Worm (Caenorhabditis elegans) whole organism, young adult: ENCODE measurements around the gene C47A4.5.

Experiments used
- B0261.1 ChIP-seq: sonication (generic microtip); optimal IDR thresholded peaks from 2 replicates; lab custom pipeline; 2016; ENCODE audit warnings: mild to moderate bottlenecking, missing genetic modification characterization, moderate library complexity, missing compliant biosample characterization
- C06A6.2 ChIP-seq: fragments of 200-800 bp; sonication (Bioruptor generic); conservative IDR thresholded peaks from 2 replicates; pipeline ENCODE4 v1.3.6; 2022; ENCODE audit warnings: missing genetic modification characterization, missing compliant biosample characterization
- F57A8.1 ChIP-seq: fragments of 200-800 bp; sonication (Bioruptor generic); optimal IDR thresholded peaks from 2 replicates; lab custom pipeline; 2018; ENCODE audit warnings: mild to moderate bottlenecking, missing genetic modification characterization, moderate library complexity, missing compliant biosample characterization
- Y79H2A.3 ChIP-seq: fragments of 200-800 bp; sonication (Bioruptor generic); conservative IDR thresholded peaks from 2 replicates; pipeline ENCODE4 v1.3.6; 2022; ENCODE audit warnings: missing genetic modification reagents, missing genetic modification characterization, missing compliant biosample characterization
- aptf-2 ChIP-seq: fragments of 200-800 bp; sonication (Bioruptor generic); conservative IDR thresholded peaks from 2 replicates; pipeline ENCODE4 v1.3.6; 2022; ENCODE audit warnings: missing genetic modification reagents, missing genetic modification characterization, missing compliant biosample characterization
- athp-1 ChIP-seq: sonication (generic microtip); optimal IDR thresholded peaks from 2 replicates; lab custom pipeline; 2017; ENCODE audit warnings: mild to moderate bottlenecking, missing genetic modification characterization, missing compliant biosample characterization
- attf-5 ChIP-seq: fragments of 200-800 bp; sonication (Bioruptor generic); optimal IDR thresholded peaks from 2 replicates; lab custom pipeline; 2018; ENCODE audit warnings: mild to moderate bottlenecking, missing genetic modification characterization, missing compliant biosample characterization
- attf-6 ChIP-seq: fragments of 200-800 bp; sonication (Bioruptor generic); IDR thresholded peaks from 2 replicates; pipeline ENCODE4 v1.3.6; 2022; ENCODE audit warnings: missing genetic modification reagents, missing genetic modification characterization, missing compliant biosample characterization
- bed-2 ChIP-seq: fragments of 200-800 bp; sonication (Bioruptor generic); IDR thresholded peaks from 2 replicates; pipeline ENCODE4 v1.3.6; 2022; ENCODE audit warnings: missing genetic modification reagents, missing genetic modification characterization, missing compliant biosample characterization
- cebp-2 ChIP-seq: fragments of 200-800 bp; sonication (Bioruptor generic); IDR thresholded peaks from 2 replicates; pipeline ENCODE4 v1.3.6; 2022; ENCODE audit warnings: missing genetic modification characterization, missing compliant biosample characterization
- chd-7 ChIP-seq: sonication (generic microtip); optimal IDR thresholded peaks from 2 replicates; lab custom pipeline; 2016; ENCODE audit warnings: mild to moderate bottlenecking, missing genetic modification characterization, moderate library complexity, missing compliant biosample characterization
- dox-1 ChIP-seq: fragments of 200-800 bp; sonication (Bioruptor generic); IDR thresholded peaks from 2 replicates; pipeline ENCODE4 v1.3.6; 2022; ENCODE audit warnings: missing genetic modification reagents, missing genetic modification characterization, missing compliant biosample characterization
- dpff-1 ChIP-seq: sonication (generic microtip); optimal IDR thresholded peaks from 2 replicates; lab custom pipeline; 2017; ENCODE audit warnings: mild to moderate bottlenecking, missing genetic modification characterization, missing compliant biosample characterization
- efl-1 ChIP-seq: fragments of 150-350 bp; optimal IDR thresholded peaks from 2 replicates; lab custom pipeline; 2014; ENCODE audit warnings: missing biosample characterization, missing genetic modification reagents, missing genetic modification characterization
- ekl-4 ChIP-seq: fragments of 200-800 bp; sonication (Bioruptor generic); IDR thresholded peaks from 2 replicates; pipeline ENCODE4 v1.3.6; 2022; ENCODE audit warnings: missing genetic modification reagents, missing genetic modification characterization, missing compliant biosample characterization
- hmg-1.2 ChIP-seq: fragments of 200-800 bp; sonication (Bioruptor generic); IDR thresholded peaks from 2 replicates; pipeline ENCODE4 v1.3.6; 2022; ENCODE audit warnings: missing genetic modification reagents, missing genetic modification characterization, missing compliant biosample characterization
- lin-35 ChIP-seq, 3 experiments: fragments of 150-350 bp in 2 of 3; sonication (generic microtip) in 1 of 3; optimal IDR thresholded peaks; 2 replicates each; lab custom pipeline; 2014 to 2018; ENCODE audit warnings: missing biosample characterization in 3 of 3, missing genetic modification characterization in 3 of 3, missing genetic modification reagents in 3 of 3
- lin-40 ChIP-seq: sonication (generic microtip); optimal IDR thresholded peaks from 2 replicates; lab custom pipeline; 2016; ENCODE audit warnings: missing genetic modification characterization, mild to moderate bottlenecking, missing compliant biosample characterization, missing genotype, missing genetic modification reagents
- lin-54 ChIP-seq: fragments of 200-800 bp; sonication (Bioruptor generic); optimal IDR thresholded peaks from 2 replicates; lab custom pipeline; 2018; ENCODE audit warnings: mild to moderate bottlenecking, missing genetic modification characterization, missing compliant biosample characterization
- lsl-1 ChIP-seq: fragments of 200-800 bp; sonication (Bioruptor generic); optimal IDR thresholded peaks from 2 replicates; lab custom pipeline; 2018; ENCODE audit warnings: mild to moderate bottlenecking, missing genetic modification characterization, moderate library complexity, missing compliant biosample characterization
- madf-10 ChIP-seq: sonication (generic microtip); optimal IDR thresholded peaks from 2 replicates; lab custom pipeline; 2016; ENCODE audit warnings: mild to moderate bottlenecking, missing genetic modification characterization, missing compliant biosample characterization
- nfya-1 ChIP-seq: sonication (generic microtip); optimal IDR thresholded peaks from 2 replicates; lab custom pipeline; 2017; ENCODE audit warnings: antibody characterized with exemption, missing compliant biosample characterization, missing genetic modification characterization, borderline replicate concordance; ENCODE audit not compliant: insufficient read depth
- nfyb-1 ChIP-seq: fragments of 200-800 bp; sonication (Bioruptor generic); IDR thresholded peaks from 2 replicates; pipeline ENCODE4 v1.3.6; 2022; ENCODE audit warnings: missing genetic modification reagents, missing genetic modification characterization, missing compliant biosample characterization
- nhr-27 ChIP-seq: fragments of 200-800 bp; sonication (Bioruptor generic); optimal IDR thresholded peaks from 2 replicates; lab custom pipeline; 2018; ENCODE audit warnings: mild to moderate bottlenecking, missing genetic modification characterization, moderate library complexity, missing compliant biosample characterization
- nhr-80 ChIP-seq: sonication (generic microtip); optimal IDR thresholded peaks from 2 replicates; lab custom pipeline; 2016; ENCODE audit warnings: missing genetic modification characterization, missing compliant biosample characterization
- pha-4 ChIP-seq: fragments of 150-350 bp; sonication (generic microtip); optimal IDR thresholded peaks from 2 replicates; lab custom pipeline; 2014; ENCODE audit warnings: missing biosample characterization, missing genetic modification reagents, missing genetic modification characterization
- rcor-1 ChIP-seq: fragments of 200-800 bp; sonication (Bioruptor generic); IDR thresholded peaks from 2 replicates; pipeline ENCODE4 v1.3.6; 2022; ENCODE audit warnings: missing genetic modification reagents, missing genetic modification characterization, missing compliant biosample characterization
- rpc-1 ChIP-seq, 2 experiments: fragments of 150-350 bp in 1 of 2; sonication (generic microtip) in 1 of 2; optimal IDR thresholded peaks; 2 replicates each; lab custom pipeline; 2014 to 2018; ENCODE audit warnings: missing biosample characterization in 1 of 2, missing genetic modification characterization in 1 of 2, missing genetic modification reagents in 1 of 2, missing genotype in 1 of 2
- snpc-1.3 ChIP-seq: sonication (generic microtip); optimal IDR thresholded peaks from 2 replicates; lab custom pipeline; 2017; ENCODE audit warnings: missing genetic modification characterization, mild to moderate bottlenecking, missing compliant biosample characterization, antibody characterized with exemption, moderate library complexity, missing genotype, missing genetic modification reagents; ENCODE audit not compliant: insufficient read depth
- snpc-3.4 ChIP-seq: sonication (generic microtip); optimal IDR thresholded peaks from 2 replicates; lab custom pipeline; 2017; ENCODE audit warnings: missing genetic modification characterization, mild to moderate bottlenecking, missing compliant biosample characterization, antibody characterized with exemption, moderate library complexity, missing genotype, missing genetic modification reagents
- snpc-4 ChIP-seq, 5 experiments: fragments of 150-350 bp in 1 of 5; sonication (generic microtip) in 4 of 5; optimal IDR thresholded peaks; 2 replicates each; lab custom pipeline; 2014 to 2018; ENCODE audit warnings: missing genetic modification characterization in 5 of 5, missing biosample characterization in 3 of 5, antibody characterized with exemption in 2 of 5, mild to moderate bottlenecking in 2 of 5, missing compliant biosample characterization in 2 of 5, missing genotype in 2 of 5, moderate library complexity in 2 of 5, missing genetic modification reagents in 1 of 5
- somi-1 ChIP-seq: fragments of 200-800 bp; sonication (Bioruptor generic); optimal IDR thresholded peaks from 2 replicates; lab custom pipeline; 2018; ENCODE audit warnings: mild to moderate bottlenecking, missing genetic modification characterization, missing compliant biosample characterization
- sptf-2 ChIP-seq: fragments of 200-800 bp; sonication (Bioruptor generic); optimal IDR thresholded peaks from 2 replicates; lab custom pipeline; 2018; ENCODE audit warnings: mild to moderate bottlenecking, missing genetic modification characterization, missing compliant biosample characterization
- tbp1 ChIP-seq: fragments of 200-800 bp; sonication (Bioruptor generic); optimal IDR thresholded peaks from 2 replicates; lab custom pipeline; 2018; ENCODE audit warnings: mild to moderate bottlenecking, missing genetic modification characterization, missing compliant biosample characterization
- unc-130 ChIP-seq: sonication (generic microtip); optimal IDR thresholded peaks from 2 replicates; lab custom pipeline; 2016; ENCODE audit warnings: missing genetic modification reagents, missing genetic modification characterization, missing compliant biosample characterization
- ztf-18 ChIP-seq: sonication (generic microtip); optimal IDR thresholded peaks from 2 replicates; lab custom pipeline; 2016; ENCODE audit warnings: missing genotype, mild to moderate bottlenecking, missing genetic modification characterization, missing compliant biosample characterization

Gene C47A4.5

ce11 chrIV:13783237-13784012 lies 37.9 kb downstream of the C47A4.5 start, which contains the start of gene iscu-1 (continued):
- TF ChIP-seq nfya-1 (tag; lab: Kevin White, UChicago), result no peak
- TF ChIP-seq, all 124 proteins: peak for 20

DNA sequence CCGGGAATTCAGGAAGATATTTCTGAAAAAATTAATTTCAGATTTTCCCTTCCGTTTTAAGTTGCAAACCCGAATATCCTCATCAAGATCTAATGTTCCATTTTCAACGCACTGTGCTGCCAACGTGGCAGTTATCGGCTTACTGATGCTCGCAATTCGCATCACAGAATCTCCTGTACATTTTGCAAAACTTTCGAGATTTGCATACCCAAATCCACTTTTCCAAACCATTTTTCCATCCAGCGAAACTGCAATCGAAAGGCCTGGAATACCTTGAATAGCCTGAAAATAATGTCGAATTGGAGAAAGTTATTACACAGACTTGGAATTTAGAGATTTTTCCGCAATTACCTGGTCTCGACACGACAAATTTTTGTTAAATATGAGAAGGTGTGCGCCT lies 39.3 kb downstream of the C47A4.5 start:
- TF ChIP-seq sptf-2 (GFP tag; lab: Kevin White, UChicago) (no peak), nfyb-1 (GFP tag; lab: Robert Waterston, UW) (no peak), nfya-1 (tag; lab: Kevin White, UChicago) (no peak), rcor-1 (GFP tag; lab: Robert Waterston, UW) (0 out of 2 replicates have a peak, but pooled peaks have one; percentile 17), dpff-1 (tag; lab: Kevin White, UChicago) (no peak), snpc-4 (GFP tag; optimal IDR thresholded peaks at IDR 0.05; lab: Kevin White, UChicago) (no peak), snpc-4 (tag; optimal IDR thresholded peaks at IDR 0.05; lab: Kevin White, UChicago) (peak in 1 of 4 experiments; percentile 10), cebp-2 (GFP tag; lab: Robert Waterston, UW) (no peak), aptf-2 (GFP tag; lab: Robert Waterston, UW) (no peak), ekl-4 (peak; percentile 22; the same call in 1 of the 2 replicates), Y79H2A.3 (GFP tag; lab: Robert Waterston, UW) (no peak)

DNA sequence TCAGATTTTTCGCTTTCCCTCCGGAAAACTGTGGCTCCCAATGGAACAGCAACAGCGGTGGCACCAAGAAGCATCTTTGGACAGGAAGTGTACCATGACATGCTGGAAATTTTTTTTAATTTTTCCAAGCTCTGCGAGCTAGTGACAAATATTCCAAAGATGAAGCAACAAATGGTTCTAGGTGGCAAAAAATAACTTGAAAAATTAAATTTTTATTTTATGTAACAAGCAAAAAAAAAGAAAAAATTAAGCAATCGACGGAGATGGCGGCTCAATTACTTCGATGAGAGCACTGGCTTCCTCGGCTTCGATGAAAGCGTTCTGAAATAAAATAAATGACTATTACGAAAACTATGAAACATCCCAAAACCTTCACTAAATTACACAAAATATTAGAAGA lies 40.0 kb downstream of the C47A4.5 start, which contains the start of gene lact-9:
TSS of gene lact-9 (minus strand) at position 101 of the 400 bp plus-strand sequence.
- TF ChIP-seq efl-1 (no peak), C06A6.2 (GFP tag; lab: Robert Waterston, UW) (no peak)

DNA sequence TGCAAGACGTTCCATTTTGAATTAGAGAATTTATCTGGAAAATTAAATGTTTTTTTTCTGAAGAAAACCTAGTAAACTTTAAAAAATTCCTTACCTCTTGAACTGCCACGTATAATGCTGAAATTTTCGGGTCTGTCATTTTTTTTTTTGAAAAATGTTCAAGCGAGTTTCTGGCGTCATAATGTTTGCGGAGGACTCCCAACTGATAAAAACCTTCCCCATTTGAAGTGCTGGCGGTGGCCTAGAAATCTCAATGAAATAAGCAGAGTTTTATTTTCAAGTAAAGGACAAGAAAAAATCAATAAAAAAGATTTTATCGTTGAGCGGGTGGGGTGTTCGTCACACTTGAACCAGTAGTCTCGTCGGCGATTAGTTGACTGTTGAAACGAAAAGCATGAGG lies 41.2 kb downstream of the C47A4.5 start, which contains the start of gene icap-1:
TSS of gene icap-1 (minus strand) at position 272 of the 400 bp plus-strand sequence.
- peak; percentile 48 for TF ChIP-seq ztf-18 (tag; lab: Kevin White, UChicago)
- peak; percentile 73 for TF ChIP-seq attf-5
- no peak for TF ChIP-seq snpc-4 (GFP tag; optimal IDR thresholded peaks at IDR 0.05; lab: Kevin White, UChicago)
- peak in 1 of 4 experiments; percentile 60 for TF ChIP-seq snpc-4 (tag; optimal IDR thresholded peaks at IDR 0.05; lab: Kevin White, UChicago)
- TF ChIP-seq snpc-1.3 (tag; lab: Kevin White, UChicago), result no peak
- 0 out of 2 replicates have a peak, but pooled peaks have one; percentile 15 for TF ChIP-seq dox-1
- TF ChIP-seq nhr-80 (tag; lab: Kevin White, UChicago), result peak; percentile 66
- no peak for TF ChIP-seq lin-54 (GFP tag; lab: Kevin White, UChicago)
- peak; percentile 4 for TF ChIP-seq tbp1 (GFP tag; lab: Kevin White, UChicago)

ce11 chrIV:13788652-13789051 lies 43.1 kb downstream of the C47A4.5 start, which contains the start of the genes sas-6 and Y45F10D.7:
Gene sas-6 (minus strand): TSS chrIV:13788731.
Gene Y45F10D.7 (plus strand): TSS chrIV:13788907.
- no peak for TF ChIP-seq ekl-4
- TF ChIP-seq athp-1, result no peak
- peak; percentile 6 for TF ChIP-seq lin-40
- no peak for TF ChIP-seq nhr-27 (tag; lab: Kevin White, UChicago)
- peak; percentile 88 for TF ChIP-seq attf-6 (GFP tag; lab: Robert Waterston, UW)
- TF ChIP-seq tbp1 (GFP tag; lab: Kevin White, UChicago), result peak; percentile 62
- TF ChIP-seq rpc-1 (optimal IDR thresholded peaks at IDR 0.05; lab: Kevin White, UChicago), result peak; percentile 6
- no peak for TF ChIP-seq rpc-1 (tag; optimal IDR thresholded peaks at IDR 0.05; lab: Kevin White, UChicago)
- TF ChIP-seq hmg-1.2 (GFP tag; lab: Robert Waterston, UW), result peak; percentile 38; the same call in 1 of the 2 replicates
- TF ChIP-seq pha-4 (tag; lab: Kevin White, UChicago), result peak; percentile 27
- TF ChIP-seq lin-54 (GFP tag; lab: Kevin White, UChicago), result peak; percentile 87
- TF ChIP-seq chd-7 (tag; lab: Kevin White, UChicago), result no peak
- TF ChIP-seq snpc-1.3 (tag; lab: Kevin White, UChicago), result peak; percentile 79
- TF ChIP-seq B0261.1 (tag; lab: Kevin White, UChicago), result no peak
- peak; percentile 24 for TF ChIP-seq snpc-3.4 (tag; lab: Kevin White, UChicago)
- TF ChIP-seq snpc-4 (GFP tag; optimal IDR thresholded peaks at IDR 0.05; lab: Kevin White, UChicago), result peak; percentile 73
- peak in 3 of 4 experiments; percentile 89 to 93 (median 89) for TF ChIP-seq snpc-4 (tag; optimal IDR thresholded peaks at IDR 0.05; lab: Kevin White, UChicago)
- no peak for TF ChIP-seq somi-1
- peak; percentile 23 for TF ChIP-seq ztf-18 (tag; lab: Kevin White, UChicago)
- TF ChIP-seq F57A8.1, result no peak
- no peak for TF ChIP-seq bed-2 (GFP tag; lab: Robert Waterston, UW)
- TF ChIP-seq lsl-1 (GFP tag; lab: Kevin White, UChicago), result peak; percentile 91
- TF ChIP-seq unc-130, result no peak
- peak in 1 of 3 experiments; percentile 78 for TF ChIP-seq lin-35 (GFP tag; optimal IDR thresholded peaks at IDR 0.05; lab: Kevin White, UChicago)
- no peak for TF ChIP-seq madf-10 (tag; lab: Kevin White, UChicago)
